Fruit fly (Drosophila melanogaster): Measurements from ENCODE around the gene dy.

- no peak for TF ChIP-seq CTCF (optimal IDR thresholded peaks at IDR 0.05)
- TF ChIP-seq CG8478 (optimal IDR thresholded peaks at IDR 0.05): no peak
Observed at dm6 chrX:11799931-11800330, 21.3 kb upstream of the dy start.

All from S2 (cell line).